Fruit fly (Drosophila melanogaster): ENCODE data around the gene mRpS30.

DNA sequence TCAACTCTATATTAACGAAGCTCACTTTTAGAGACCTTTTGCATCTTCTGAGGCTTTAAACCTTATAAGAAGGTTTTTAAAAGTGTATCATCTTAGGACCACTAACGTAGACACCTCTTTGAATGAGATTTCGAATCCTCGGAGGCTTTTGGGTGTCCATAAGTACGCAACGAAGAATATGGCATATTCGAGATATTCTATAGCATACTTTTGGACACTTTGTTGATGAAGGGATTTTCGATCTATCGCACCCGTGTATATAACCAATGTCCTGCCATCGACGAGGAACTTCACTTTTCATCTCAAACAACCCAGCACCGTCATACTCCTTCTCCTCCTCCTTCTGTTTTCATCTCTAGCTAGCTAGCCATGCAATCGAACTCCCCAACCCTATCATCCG, 36.5 kb downstream of the mRpS30 start:
- TF ChIP-seq EcR (GFP tag; optimal IDR thresholded peaks at IDR 0.05): no peak
- no peak for TF ChIP-seq Dll (optimal IDR thresholded peaks at IDR 0.05)
